Worm (Caenorhabditis elegans) whole organism, early embryonic: ENCODE measurements around the gene Y53C12A.11.

Experiments
- B0310.2 ChIP-seq: sonication (generic microtip); optimal IDR thresholded peaks from 2 replicates; lab custom pipeline; 2016; ENCODE audit warnings: mild to moderate bottlenecking, missing genetic modification characterization, missing compliant biosample characterization
- F13C5.2 ChIP-seq: sonication (generic microtip); optimal IDR thresholded peaks from 2 replicates; lab custom pipeline; 2017; ENCODE audit warnings: mild to moderate bottlenecking, missing genetic modification characterization, inconsistent platforms, missing compliant biosample characterization
- ama-1 ChIP-seq: fragments of 150-350 bp; optimal IDR thresholded peaks from 2 replicates; lab custom pipeline; 2014
- ceh-13 ChIP-seq: fragments of 200-800 bp; sonication (Bioruptor generic); optimal IDR thresholded peaks from 2 replicates; lab custom pipeline; 2018; ENCODE audit warnings: mild to moderate bottlenecking, missing genetic modification characterization, missing compliant biosample characterization
- hmbx-1 ChIP-seq: sonication (generic microtip); optimal IDR thresholded peaks from 2 replicates; lab custom pipeline; 2016; ENCODE audit warnings: mild to moderate bottlenecking, missing genetic modification characterization, missing compliant biosample characterization
- hmg-4 ChIP-seq: fragments of 200-800 bp; sonication (Bioruptor generic); optimal IDR thresholded peaks from 2 replicates; lab custom pipeline; 2018; ENCODE audit warnings: mild to moderate bottlenecking, missing genetic modification characterization, missing compliant biosample characterization
- scrt-1 ChIP-seq: fragments of 200-800 bp; sonication (Bioruptor generic); IDR thresholded peaks from 2 replicates; pipeline ENCODE4 v1.3.6; 2022; ENCODE audit warnings: missing genetic modification characterization, missing compliant biosample characterization

DNA sequence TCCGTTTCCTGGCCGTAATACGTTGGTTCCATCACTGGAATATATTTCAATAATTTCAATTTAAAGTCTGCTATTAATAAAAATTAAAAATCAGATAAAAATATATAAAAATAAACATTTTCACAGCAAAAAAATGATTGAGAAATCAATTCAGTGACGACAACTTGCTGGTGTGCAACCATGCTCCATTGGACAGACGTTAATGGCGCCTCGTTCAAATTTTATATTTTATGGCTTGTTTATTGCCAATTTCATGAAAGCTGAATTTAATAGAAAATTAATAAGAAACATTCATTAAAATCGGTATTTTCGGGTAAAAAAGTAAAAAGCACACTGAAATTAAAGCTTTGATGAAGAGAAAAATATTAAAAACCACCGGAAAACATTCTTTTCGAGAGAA is 12.3 kb downstream of the Y53C12A.11 start, which contains the start of gene Y53C12A.3:
- TF ChIP-seq scrt-1 (GFP tag; lab: Robert Waterston, UW) (no peak), hmbx-1 (tag; lab: Kevin White, UChicago) (no peak), B0310.2 (tag; lab: Kevin White, UChicago) (no peak), ceh-13 (GFP tag; lab: Kevin White, UChicago) (no peak), F13C5.2 (tag; lab: Kevin White, UChicago) (peak; percentile 16), hmg-4 (no peak), ama-1 (lab: Kevin White, UChicago) (no peak)
